Fruit fly (Drosophila melanogaster) whole organism, pupa: ENCODE data around the gene dnc.
A peak's percentile ranks its signal among the peaks of the same experiment; 100 is the strongest.

Experiments used
- CG10348 ChIP-seq: fragments of 200-800 bp; sonication (Bioruptor generic); IDR thresholded peaks from 2 replicates; pipeline ENCODE4 v1.3.6; 2022; ENCODE audit warnings: missing biosample characterization, missing genetic modification characterization
- CG12605 ChIP-seq: fragments of 200-800 bp; sonication (Bioruptor generic); IDR thresholded peaks from 2 replicates; pipeline ENCODE4 v1.3.6; 2022; ENCODE audit warnings: missing biosample characterization, missing genetic modification characterization
- CG13204 ChIP-seq: fragments of 200-800 bp; sonication (Bioruptor generic); optimal IDR thresholded peaks from 2 replicates; lab custom pipeline; 2018; ENCODE audit warnings: missing biosample characterization, mild to moderate bottlenecking, missing genetic modification characterization, moderate library complexity
- CG14655 ChIP-seq: fragments of 200-800 bp; sonication (Bioruptor generic); optimal IDR thresholded peaks from 3 replicates; lab custom pipeline; 2017; ENCODE audit warnings: mild to moderate bottlenecking, missing biosample characterization, missing genetic modification reagents, missing genetic modification characterization
- CG15710 ChIP-seq: fragments of 200-800 bp; sonication (Bioruptor generic); optimal IDR thresholded peaks from 2 replicates; lab custom pipeline; 2018; ENCODE audit warnings: missing biosample characterization, mild to moderate bottlenecking, missing genetic modification characterization, moderate library complexity
- CG17806 ChIP-seq: fragments of 200-800 bp; sonication (Bioruptor generic); optimal IDR thresholded peaks from 2 replicates; lab custom pipeline; 2018; ENCODE audit warnings: missing biosample characterization, mild to moderate bottlenecking, missing genetic modification characterization, moderate library complexity
- CG32121 ChIP-seq: fragments of 200-800 bp; sonication (Bioruptor generic); IDR thresholded peaks from 2 replicates; pipeline ENCODE4 v1.3.6; 2022; ENCODE audit warnings: missing biosample characterization, missing genetic modification characterization
- CG34367 ChIP-seq: fragments of 200-800 bp; sonication (Bioruptor generic); optimal IDR thresholded peaks from 2 replicates; lab custom pipeline; 2018; ENCODE audit warnings: missing biosample characterization, mild to moderate bottlenecking, missing genetic modification characterization
- CG4496 ChIP-seq: fragments of 200-800 bp; sonication (Bioruptor generic); IDR thresholded peaks from 3 replicates; pipeline ENCODE4 v1.3.6; 2022; ENCODE audit warnings: missing biosample characterization, missing genetic modification characterization
- CG8159 ChIP-seq: fragments of 200-800 bp; sonication (Bioruptor generic); optimal IDR thresholded peaks from 3 replicates; lab custom pipeline; 2018; ENCODE audit warnings: missing biosample characterization, mild to moderate bottlenecking, missing genetic modification characterization, moderate library complexity
- CG8301 ChIP-seq: fragments of 200-800 bp; sonication (Bioruptor generic); optimal IDR thresholded peaks from 2 replicates; lab custom pipeline; 2018; ENCODE audit warnings: missing biosample characterization, mild to moderate bottlenecking, missing genetic modification characterization
- CG9948 ChIP-seq: fragments of 200-800 bp; sonication (Bioruptor generic); optimal IDR thresholded peaks from 2 replicates; lab custom pipeline; 2018; ENCODE audit warnings: missing biosample characterization, mild to moderate bottlenecking, missing genetic modification characterization, moderate library complexity
- D1 ChIP-seq: fragments of 200-800 bp; sonication (Bioruptor generic); optimal IDR thresholded peaks from 2 replicates; lab custom pipeline; 2018; ENCODE audit warnings: missing biosample characterization, mild to moderate bottlenecking, missing genetic modification characterization, moderate library complexity
- EcR ChIP-seq: fragments of 200-800 bp; sonication (Bioruptor generic); optimal IDR thresholded peaks from 3 replicates; lab custom pipeline; 2019; ENCODE audit warnings: missing biosample characterization, missing genetic modification characterization, mild to moderate bottlenecking, moderate library complexity, missing genetic modification reagents
- Ets98B ChIP-seq: fragments of 200-800 bp; sonication (Bioruptor generic); IDR thresholded peaks from 2 replicates; pipeline ENCODE4 v1.3.6; 2022; ENCODE audit warnings: missing biosample characterization, missing genetic modification characterization
- Pif1A ChIP-seq: fragments of 200-800 bp; sonication (Bioruptor generic); optimal IDR thresholded peaks from 3 replicates; lab custom pipeline; 2016; ENCODE audit warnings: missing biosample characterization, missing genetic modification characterization
- Pif1B ChIP-seq: fragments of 200-800 bp; sonication (Bioruptor generic); optimal IDR thresholded peaks from 3 replicates; lab custom pipeline; 2016; ENCODE audit warnings: missing biosample characterization, missing genetic modification characterization
- Snoo ChIP-seq: fragments of 200-800 bp; sonication (Bioruptor generic); optimal IDR thresholded peaks from 3 replicates; lab custom pipeline; 2017; ENCODE audit warnings: missing biosample characterization, mild to moderate bottlenecking, missing genetic modification characterization, inconsistent platforms
- fd96Ca ChIP-seq: fragments of 200-800 bp; sonication (Bioruptor generic); IDR thresholded peaks from 3 replicates; pipeline ENCODE4 v1.3.6; 2022; ENCODE audit warnings: missing biosample characterization, missing genetic modification characterization
- gl ChIP-seq: fragments of 200-800 bp; sonication (Bioruptor generic); optimal IDR thresholded peaks from 2 replicates; lab custom pipeline; 2018; ENCODE audit warnings: missing biosample characterization, mild to moderate bottlenecking, missing genetic modification characterization
- rn ChIP-seq: fragments of 200-800 bp; sonication (Bioruptor generic); IDR thresholded peaks from 2 replicates; pipeline ENCODE4 v1.3.6; 2022; ENCODE audit warnings: missing biosample characterization, missing genetic modification characterization

The dnc gene

dm6 chrX:3346643-3347109 lies 170.4 kb downstream of the dnc start:
- peak; percentile 14; the same call in 1 of the 2 replicates for TF ChIP-seq Ets98B (GFP tag; lab: Robert Waterston, UW)
- peak; percentile 51 for TF ChIP-seq CG34367 (tag; lab: Kevin White, UChicago)
- no peak for TF ChIP-seq D1 (tag; lab: Kevin White, UChicago)
- no peak for TF ChIP-seq CG10348 (GFP tag; lab: Robert Waterston, UW)
- TF ChIP-seq CG12605 (GFP tag; lab: Robert Waterston, UW): peak; percentile 77
- peak; percentile 74 for TF ChIP-seq Pif1A (GFP tag; lab: Kevin White, UChicago)
- TF ChIP-seq CG13204 (GFP tag; lab: Kevin White, UChicago): peak; percentile 62
- TF ChIP-seq EcR: no peak
- peak; percentile 60 for TF ChIP-seq Pif1B (GFP tag; lab: Kevin White, UChicago)
- peak; percentile 46 for TF ChIP-seq CG8301 (tag; lab: Kevin White, UChicago)
- peak; percentile 47 for TF ChIP-seq CG17806 (tag; lab: Kevin White, UChicago)
- peak; percentile 66 for TF ChIP-seq gl (tag; lab: Kevin White, UChicago)
- peak; percentile 74 for TF ChIP-seq CG14655 (GFP tag; lab: Kevin White, UChicago)
- TF ChIP-seq CG9948: peak; percentile 53
- peak; percentile 75; the same call in 1 of the 3 replicates for TF ChIP-seq CG4496
- peak; percentile 60 for TF ChIP-seq CG15710 (tag; lab: Kevin White, UChicago)
- no peak for TF ChIP-seq CG32121 (GFP tag; lab: Robert Waterston, UW)
- TF ChIP-seq CG8159: peak; percentile 65
- TF ChIP-seq Snoo (tag; lab: Kevin White, UChicago): peak; percentile 80
- no peak for TF ChIP-seq fd96Ca (GFP tag; lab: Robert Waterston, UW)

- TF ChIP-seq CG34367 (tag; lab: Kevin White, UChicago): no peak
- TF ChIP-seq CG13204 (GFP tag; lab: Kevin White, UChicago): no peak
- no peak for TF ChIP-seq CG9948
- no peak for TF ChIP-seq CG15710 (tag; lab: Kevin White, UChicago)
- no peak for TF ChIP-seq CG14655 (GFP tag; lab: Kevin White, UChicago)
- no peak for TF ChIP-seq D1 (tag; lab: Kevin White, UChicago)
- no peak for TF ChIP-seq CG8159
- TF ChIP-seq CG12605 (GFP tag; lab: Robert Waterston, UW): no peak
- TF ChIP-seq Pif1A (GFP tag; lab: Kevin White, UChicago): no peak
- TF ChIP-seq Pif1B (GFP tag; lab: Kevin White, UChicago): no peak
- TF ChIP-seq Ets98B (GFP tag; lab: Robert Waterston, UW): no peak
- no peak for TF ChIP-seq Snoo (tag; lab: Kevin White, UChicago)
- no peak for TF ChIP-seq CG17806 (tag; lab: Kevin White, UChicago)
These were observed 173.5 kb downstream of the dnc start for dm6 chrX:3349598-3350237.

dm6 chrX:3350982-3351381 lies 174.7 kb downstream of the dnc start:
- TF ChIP-seq EcR: no peak
- peak; percentile 23 for TF ChIP-seq CG9948
- TF ChIP-seq CG8159: peak; percentile 22
- TF ChIP-seq CG8301 (tag; lab: Kevin White, UChicago): no peak
- TF ChIP-seq CG4496: peak; percentile 31; the same call in 1 of the 3 replicates

dm6 chrX:3351560-3351959 lies 175.3 kb downstream of the dnc start:
- no peak for TF ChIP-seq CG8301 (tag; lab: Kevin White, UChicago)
- no peak for TF ChIP-seq CG10348 (GFP tag; lab: Robert Waterston, UW)
- TF ChIP-seq CG4496: no peak
- no peak for TF ChIP-seq Ets98B (GFP tag; lab: Robert Waterston, UW)
- TF ChIP-seq CG34367 (tag; lab: Kevin White, UChicago): no peak
- no peak for TF ChIP-seq D1 (tag; lab: Kevin White, UChicago)
- TF ChIP-seq gl (tag; lab: Kevin White, UChicago): no peak
- no peak for TF ChIP-seq Snoo (tag; lab: Kevin White, UChicago)
- TF ChIP-seq Pif1A (GFP tag; lab: Kevin White, UChicago): no peak
- no peak for TF ChIP-seq CG32121 (GFP tag; lab: Robert Waterston, UW)
- TF ChIP-seq fd96Ca (GFP tag; lab: Robert Waterston, UW): no peak
- TF ChIP-seq CG8159: no peak
- TF ChIP-seq CG14655 (GFP tag; lab: Kevin White, UChicago): no peak
- no peak for TF ChIP-seq Pif1B (GFP tag; lab: Kevin White, UChicago)
- no peak for TF ChIP-seq CG13204 (GFP tag; lab: Kevin White, UChicago)

- TF ChIP-seq D1 (tag; lab: Kevin White, UChicago) (no peak), CG10348 (GFP tag; lab: Robert Waterston, UW) (no peak), CG14655 (GFP tag; lab: Kevin White, UChicago) (no peak), CG8159 (no peak), CG9948 (no peak), CG34367 (tag; lab: Kevin White, UChicago) (no peak), rn (no peak), CG15710 (tag; lab: Kevin White, UChicago) (no peak), Ets98B (GFP tag; lab: Robert Waterston, UW) (no peak), Snoo (tag; lab: Kevin White, UChicago) (no peak), Pif1A (GFP tag; lab: Kevin White, UChicago) (no peak)
- TF ChIP-seq, all 21 proteins: peak for 0
These were observed 178.2 kb downstream of the dnc start for dm6 chrX:3354439-3354838.

- TF ChIP-seq fd96Ca (GFP tag; lab: Robert Waterston, UW): 0 out of 3 replicates have a peak, but pooled peaks have one; percentile 30
- TF ChIP-seq Pif1B (GFP tag; lab: Kevin White, UChicago): no peak
- peak; percentile 24 for TF ChIP-seq CG14655 (GFP tag; lab: Kevin White, UChicago)
- TF ChIP-seq Pif1A (GFP tag; lab: Kevin White, UChicago): no peak
These were observed 178.9 kb downstream of the dnc start for dm6 chrX:3355180-3355579.
